Worm (Caenorhabditis elegans) whole organism, L2 larva: ENCODE measurements around the gene qua-1.

Experiments used
- ZK546.5 ChIP-seq: sonication (generic microtip); optimal IDR thresholded peaks from 2 replicates; lab custom pipeline; 2017; ENCODE audit warnings: missing biosample characterization, missing genetic modification characterization
- alr-1 ChIP-seq: fragments of 150-350 bp; optimal IDR thresholded peaks from 2 replicates; lab custom pipeline; 2014; ENCODE audit warnings: missing biosample characterization, missing genetic modification characterization
- aly-2 ChIP-seq: fragments of 150-350 bp; optimal IDR thresholded peaks from 2 replicates; lab custom pipeline; 2014; ENCODE audit warnings: missing biosample characterization, missing genetic modification characterization
- ama-1 ChIP-seq: fragments of 150-350 bp; optimal IDR thresholded peaks from 2 replicates; lab custom pipeline; 2018; ENCODE audit warnings: inconsistent platforms
- ceh-16 ChIP-seq: fragments of 150-350 bp; optimal IDR thresholded peaks from 2 replicates; lab custom pipeline; 2014; ENCODE audit warnings: missing biosample characterization, missing genetic modification characterization
- dmd-4 ChIP-seq: sonication (generic microtip); optimal IDR thresholded peaks from 2 replicates; lab custom pipeline; 2017; ENCODE audit warnings: missing biosample characterization, missing genetic modification characterization
- egl-27 ChIP-seq: sonication (generic microtip); optimal IDR thresholded peaks from 3 replicates; lab custom pipeline; 2017; ENCODE audit warnings: missing biosample characterization, missing genetic modification reagents, missing genetic modification characterization
- elt-1 ChIP-seq: fragments of 150-350 bp; optimal IDR thresholded peaks from 2 replicates; lab custom pipeline; 2014; ENCODE audit warnings: missing biosample characterization, missing genetic modification characterization
- lin-13 ChIP-seq: fragments of 150-350 bp; optimal IDR thresholded peaks from 2 replicates; lab custom pipeline; 2014; ENCODE audit warnings: missing biosample characterization, missing genetic modification reagents, missing genetic modification characterization
- lin-39 ChIP-seq: fragments of 150-350 bp; optimal IDR thresholded peaks from 2 replicates; lab custom pipeline; 2014; ENCODE audit warnings: missing biosample characterization, missing genetic modification reagents, missing genetic modification characterization
- nhr-12 ChIP-seq: fragments of 150-350 bp; optimal IDR thresholded peaks from 2 replicates; lab custom pipeline; 2014; ENCODE audit warnings: missing biosample characterization, missing genetic modification characterization
- nhr-6 ChIP-seq: fragments of 150-350 bp; optimal IDR thresholded peaks from 2 replicates; lab custom pipeline; 2014; ENCODE audit warnings: missing biosample characterization, missing genetic modification characterization
- sma-3 ChIP-seq: sonication (generic microtip); optimal IDR thresholded peaks from 2 replicates; lab custom pipeline; 2016; ENCODE audit warnings: missing genetic modification reagents, missing genetic modification characterization, missing compliant biosample characterization
- snpc-4 ChIP-seq: fragments of 150-350 bp; optimal IDR thresholded peaks from 2 replicates; lab custom pipeline; 2014; ENCODE audit warnings: missing biosample characterization, missing genetic modification characterization

DNA sequence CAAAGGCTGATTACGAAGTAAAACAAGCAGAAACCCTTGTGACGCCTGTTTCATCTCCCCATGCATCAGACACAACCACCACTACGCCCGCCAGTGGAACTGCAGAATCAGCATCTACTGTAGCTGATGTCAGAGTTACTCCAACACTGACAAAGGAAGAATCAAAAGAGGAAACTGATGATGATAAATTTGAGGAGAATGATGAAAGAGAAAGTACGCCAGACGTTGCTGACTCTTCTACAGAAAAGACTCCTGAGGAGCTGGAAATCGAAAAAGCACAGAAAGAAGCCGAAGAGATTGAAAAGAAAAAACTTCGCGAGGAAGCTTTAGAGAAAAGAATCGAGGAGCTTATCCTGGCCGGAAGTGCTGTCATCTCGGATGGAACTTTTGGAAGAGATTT is 19.7 kb downstream of the qua-1 start:
- TF ChIP-seq aly-2 (tag; lab: Kevin White, UChicago) = no peak
- TF ChIP-seq elt-1 (tag; lab: Kevin White, UChicago) = no peak
- no peak for TF ChIP-seq lin-13 (GFP tag; lab: Kevin White, UChicago)
- no peak for TF ChIP-seq sma-3 (GFP tag; lab: Kevin White, UChicago)
- no peak for TF ChIP-seq lin-39 (tag; lab: Kevin White, UChicago)
- no peak for TF ChIP-seq ama-1 (lab: Kevin White, UChicago)
- no peak for TF ChIP-seq egl-27 (tag; lab: Kevin White, UChicago)
- no peak for TF ChIP-seq snpc-4 (tag; lab: Kevin White, UChicago)
- TF ChIP-seq nhr-12 (tag; lab: Kevin White, UChicago) = no peak
- TF ChIP-seq nhr-6 (tag; lab: Kevin White, UChicago) = no peak
- no peak for TF ChIP-seq dmd-4 (tag; lab: Kevin White, UChicago)
- no peak for TF ChIP-seq ceh-16
- no peak for TF ChIP-seq ZK546.5 (tag; lab: Kevin White, UChicago)
- no peak for TF ChIP-seq alr-1 (tag; lab: Kevin White, UChicago)
